Fruit fly (Drosophila melanogaster) whole organism, pupa: ENCODE results near the gene CG1983.
A peak's percentile ranks its signal among the peaks of the same experiment; 100 is the strongest.

Experiments used
- CG10348 ChIP-seq: fragments of 200-800 bp; sonication (Bioruptor generic); IDR thresholded peaks from 2 replicates; pipeline ENCODE4 v1.3.6; 2022; ENCODE audit warnings: missing biosample characterization, missing genetic modification characterization
- CG12605 ChIP-seq: fragments of 200-800 bp; sonication (Bioruptor generic); IDR thresholded peaks from 2 replicates; pipeline ENCODE4 v1.3.6; 2022; ENCODE audit warnings: missing biosample characterization, missing genetic modification characterization
- CG13204 ChIP-seq: fragments of 200-800 bp; sonication (Bioruptor generic); optimal IDR thresholded peaks from 2 replicates; lab custom pipeline; 2018; ENCODE audit warnings: missing biosample characterization, mild to moderate bottlenecking, missing genetic modification characterization, moderate library complexity
- CG14655 ChIP-seq: fragments of 200-800 bp; sonication (Bioruptor generic); optimal IDR thresholded peaks from 3 replicates; lab custom pipeline; 2017; ENCODE audit warnings: mild to moderate bottlenecking, missing biosample characterization, missing genetic modification reagents, missing genetic modification characterization
- CG15710 ChIP-seq: fragments of 200-800 bp; sonication (Bioruptor generic); optimal IDR thresholded peaks from 2 replicates; lab custom pipeline; 2018; ENCODE audit warnings: missing biosample characterization, mild to moderate bottlenecking, missing genetic modification characterization, moderate library complexity
- CG17806 ChIP-seq: fragments of 200-800 bp; sonication (Bioruptor generic); optimal IDR thresholded peaks from 2 replicates; lab custom pipeline; 2018; ENCODE audit warnings: missing biosample characterization, mild to moderate bottlenecking, missing genetic modification characterization, moderate library complexity
- CG32121 ChIP-seq: fragments of 200-800 bp; sonication (Bioruptor generic); IDR thresholded peaks from 2 replicates; pipeline ENCODE4 v1.3.6; 2022; ENCODE audit warnings: missing biosample characterization, missing genetic modification characterization
- CG34367 ChIP-seq: fragments of 200-800 bp; sonication (Bioruptor generic); optimal IDR thresholded peaks from 2 replicates; lab custom pipeline; 2018; ENCODE audit warnings: missing biosample characterization, mild to moderate bottlenecking, missing genetic modification characterization
- CG4496 ChIP-seq: fragments of 200-800 bp; sonication (Bioruptor generic); IDR thresholded peaks from 3 replicates; pipeline ENCODE4 v1.3.6; 2022; ENCODE audit warnings: missing biosample characterization, missing genetic modification characterization
- CG8159 ChIP-seq: fragments of 200-800 bp; sonication (Bioruptor generic); optimal IDR thresholded peaks from 3 replicates; lab custom pipeline; 2018; ENCODE audit warnings: missing biosample characterization, mild to moderate bottlenecking, missing genetic modification characterization, moderate library complexity
- CG8301 ChIP-seq: fragments of 200-800 bp; sonication (Bioruptor generic); optimal IDR thresholded peaks from 2 replicates; lab custom pipeline; 2018; ENCODE audit warnings: missing biosample characterization, mild to moderate bottlenecking, missing genetic modification characterization
- CG9948 ChIP-seq: fragments of 200-800 bp; sonication (Bioruptor generic); optimal IDR thresholded peaks from 2 replicates; lab custom pipeline; 2018; ENCODE audit warnings: missing biosample characterization, mild to moderate bottlenecking, missing genetic modification characterization, moderate library complexity
- D1 ChIP-seq: fragments of 200-800 bp; sonication (Bioruptor generic); optimal IDR thresholded peaks from 2 replicates; lab custom pipeline; 2018; ENCODE audit warnings: missing biosample characterization, mild to moderate bottlenecking, missing genetic modification characterization, moderate library complexity
- EcR ChIP-seq: fragments of 200-800 bp; sonication (Bioruptor generic); optimal IDR thresholded peaks from 3 replicates; lab custom pipeline; 2019; ENCODE audit warnings: missing biosample characterization, missing genetic modification characterization, mild to moderate bottlenecking, moderate library complexity, missing genetic modification reagents
- Ets98B ChIP-seq: fragments of 200-800 bp; sonication (Bioruptor generic); IDR thresholded peaks from 2 replicates; pipeline ENCODE4 v1.3.6; 2022; ENCODE audit warnings: missing biosample characterization, missing genetic modification characterization
- Pif1A ChIP-seq: fragments of 200-800 bp; sonication (Bioruptor generic); optimal IDR thresholded peaks from 3 replicates; lab custom pipeline; 2016; ENCODE audit warnings: missing biosample characterization, missing genetic modification characterization
- Pif1B ChIP-seq: fragments of 200-800 bp; sonication (Bioruptor generic); optimal IDR thresholded peaks from 3 replicates; lab custom pipeline; 2016; ENCODE audit warnings: missing biosample characterization, missing genetic modification characterization
- Snoo ChIP-seq: fragments of 200-800 bp; sonication (Bioruptor generic); optimal IDR thresholded peaks from 3 replicates; lab custom pipeline; 2017; ENCODE audit warnings: missing biosample characterization, mild to moderate bottlenecking, missing genetic modification characterization, inconsistent platforms
- fd96Ca ChIP-seq: fragments of 200-800 bp; sonication (Bioruptor generic); IDR thresholded peaks from 3 replicates; pipeline ENCODE4 v1.3.6; 2022; ENCODE audit warnings: missing biosample characterization, missing genetic modification characterization
- gl ChIP-seq: fragments of 200-800 bp; sonication (Bioruptor generic); optimal IDR thresholded peaks from 2 replicates; lab custom pipeline; 2018; ENCODE audit warnings: missing biosample characterization, mild to moderate bottlenecking, missing genetic modification characterization
- rn ChIP-seq: fragments of 200-800 bp; sonication (Bioruptor generic); IDR thresholded peaks from 2 replicates; pipeline ENCODE4 v1.3.6; 2022; ENCODE audit warnings: missing biosample characterization, missing genetic modification characterization

The CG1983 gene

dm6 chr3R:30205946-30206345, 28.4 kb upstream of the CG1983 start:
- no peak for TF ChIP-seq EcR (GFP tag; lab: Kevin White, UChicago)
- TF ChIP-seq CG9948: no peak
- no peak for TF ChIP-seq Pif1B (GFP tag; lab: Kevin White, UChicago)
- no peak for TF ChIP-seq CG34367 (tag; lab: Kevin White, UChicago)
- TF ChIP-seq Snoo: no peak
- no peak for TF ChIP-seq CG32121 (GFP tag; lab: Robert Waterston, UW)

dm6 chr3R:30204004-30204603, 26.6 kb upstream of the CG1983 start:
- no peak for TF ChIP-seq CG14655
- no peak for TF ChIP-seq CG12605
- TF ChIP-seq CG13204 (GFP tag; lab: Kevin White, UChicago): no peak
- TF ChIP-seq CG8159 (tag; lab: Kevin White, UChicago): no peak
- TF ChIP-seq CG9948: no peak
- no peak for TF ChIP-seq D1 (tag; lab: Kevin White, UChicago)
- TF ChIP-seq fd96Ca (GFP tag; lab: Robert Waterston, UW): no peak
- TF ChIP-seq Pif1B (GFP tag; lab: Kevin White, UChicago): no peak
- TF ChIP-seq rn (GFP tag; lab: Robert Waterston, UW): no peak
- no peak for TF ChIP-seq CG15710 (tag; lab: Kevin White, UChicago)
- TF ChIP-seq Ets98B: no peak
- no peak for TF ChIP-seq CG10348 (GFP tag; lab: Robert Waterston, UW)
- no peak for TF ChIP-seq CG8301 (tag; lab: Kevin White, UChicago)
- TF ChIP-seq CG34367 (tag; lab: Kevin White, UChicago): no peak
- TF ChIP-seq CG32121 (GFP tag; lab: Robert Waterston, UW): no peak
- no peak for TF ChIP-seq CG4496 (GFP tag; lab: Robert Waterston, UW)
- TF ChIP-seq Pif1A (GFP tag; lab: Kevin White, UChicago): no peak
- no peak for TF ChIP-seq gl (tag; lab: Kevin White, UChicago)

- TF ChIP-seq gl (tag; lab: Kevin White, UChicago) (peak; percentile 50), D1 (tag; lab: Kevin White, UChicago) (no peak), CG14655 (peak; percentile 77), CG12605 (peak; percentile 65; the same call in 1 of the 2 replicates), Pif1A (GFP tag; lab: Kevin White, UChicago) (peak; percentile 79), CG4496 (GFP tag; lab: Robert Waterston, UW) (peak; percentile 80), CG8159 (tag; lab: Kevin White, UChicago) (peak; percentile 74), fd96Ca (GFP tag; lab: Robert Waterston, UW) (peak; percentile 84), Snoo (peak; percentile 25), CG34367 (tag; lab: Kevin White, UChicago) (peak; percentile 30), CG17806 (tag; lab: Kevin White, UChicago) (peak; percentile 67), CG8301 (tag; lab: Kevin White, UChicago) (peak; percentile 81), CG9948 (peak; percentile 68), EcR (GFP tag; lab: Kevin White, UChicago) (peak; percentile 24), CG32121 (GFP tag; lab: Robert Waterston, UW) (peak; percentile 81), rn (GFP tag; lab: Robert Waterston, UW) (peak; percentile 57), CG10348 (GFP tag; lab: Robert Waterston, UW) (peak; percentile 78), Pif1B (GFP tag; lab: Kevin White, UChicago) (peak; percentile 77), CG13204 (GFP tag; lab: Kevin White, UChicago) (no peak), Ets98B (peak; percentile 83), CG15710 (tag; lab: Kevin White, UChicago) (peak; percentile 57)
Observed at dm6 chr3R:30203104-30203986, 25.8 kb upstream of the CG1983 start.

DNA sequence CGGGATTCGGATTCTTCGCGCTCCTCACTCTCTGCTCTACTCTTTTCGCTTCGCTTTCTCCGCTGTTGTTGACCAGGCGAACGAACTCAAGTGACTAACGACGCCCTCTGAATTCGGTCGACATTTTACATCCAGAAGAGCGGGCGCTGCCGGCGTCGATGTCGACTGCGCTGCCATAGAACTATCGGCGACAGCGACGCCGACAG, 25.3 kb upstream of the CG1983 start, which contains the start of gene CG9743:
Gene CG9743 (minus strand): TSS at position 101 of the 206 bp plus-strand sequence.
- no peak for TF ChIP-seq CG8159 (tag; lab: Kevin White, UChicago)
- TF ChIP-seq Ets98B: no peak
- no peak for TF ChIP-seq Pif1B (GFP tag; lab: Kevin White, UChicago)
- no peak for TF ChIP-seq gl (tag; lab: Kevin White, UChicago)
- no peak for TF ChIP-seq CG9948
- no peak for TF ChIP-seq CG34367 (tag; lab: Kevin White, UChicago)

- no peak for TF ChIP-seq Pif1B (GFP tag; lab: Kevin White, UChicago)
- TF ChIP-seq Snoo: no peak
- no peak for TF ChIP-seq CG8301 (tag; lab: Kevin White, UChicago)
- no peak for TF ChIP-seq CG13204 (GFP tag; lab: Kevin White, UChicago)
- TF ChIP-seq CG12605: no peak
- TF ChIP-seq CG17806 (tag; lab: Kevin White, UChicago): no peak
- no peak for TF ChIP-seq Ets98B
- no peak for TF ChIP-seq rn (GFP tag; lab: Robert Waterston, UW)
- TF ChIP-seq CG4496 (GFP tag; lab: Robert Waterston, UW): no peak
- no peak for TF ChIP-seq CG34367 (tag; lab: Kevin White, UChicago)
- TF ChIP-seq CG15710 (tag; lab: Kevin White, UChicago): no peak
- no peak for TF ChIP-seq EcR (GFP tag; lab: Kevin White, UChicago)
- no peak for TF ChIP-seq CG8159 (tag; lab: Kevin White, UChicago)
- no peak for TF ChIP-seq CG14655
- no peak for TF ChIP-seq Pif1A (GFP tag; lab: Kevin White, UChicago)
- TF ChIP-seq CG32121 (GFP tag; lab: Robert Waterston, UW): no peak
- TF ChIP-seq D1 (tag; lab: Kevin White, UChicago): no peak
- no peak for TF ChIP-seq gl (tag; lab: Kevin White, UChicago)
- no peak for TF ChIP-seq CG9948
Observed at dm6 chr3R:30201064-30201463, 23.6 kb upstream of the CG1983 start.
